Worm (Caenorhabditis elegans): ENCODE measurements around the gene ceh-31.

ceh-31 gene

ce11 chrX:3117204-3117603 is 47.0 kb upstream of the ceh-31 start:
- no peak for TF ChIP-seq unc-39 (tag; optimal IDR thresholded peaks at IDR 0.05)
- no peak for TF ChIP-seq F13H6.1 (tag; optimal IDR thresholded peaks at IDR 0.05)
- TF ChIP-seq sma-3 (GFP tag; optimal IDR thresholded peaks at IDR 0.05) = peak; percentile 65
- no peak for TF ChIP-seq ZK546.5 (tag; optimal IDR thresholded peaks at IDR 0.05)
- TF ChIP-seq nhr-129 (tag; optimal IDR thresholded peaks at IDR 0.05) = no peak
- TF ChIP-seq mbf-1 (tag; optimal IDR thresholded peaks at IDR 0.05) = no peak
- no peak for TF ChIP-seq unc-62 (GFP tag; optimal IDR thresholded peaks at IDR 0.05)
- no peak for TF ChIP-seq ceh-82 (tag; optimal IDR thresholded peaks at IDR 0.05)
- TF ChIP-seq lsy-2 (tag; optimal IDR thresholded peaks at IDR 0.05) = peak in 1 of 2 experiments; percentile 35
- TF ChIP-seq sem-4 (tag; optimal IDR thresholded peaks at IDR 0.05) = no peak
- no peak for TF ChIP-seq egl-27 (tag; optimal IDR thresholded peaks at IDR 0.05)
- TF ChIP-seq lin-13 (GFP tag; optimal IDR thresholded peaks at IDR 0.05) = no peak
- TF ChIP-seq Y55F3AM.14 (GFP tag; optimal IDR thresholded peaks at IDR 0.05) = no peak
- no peak for TF ChIP-seq lin-11 (tag; optimal IDR thresholded peaks at IDR 0.05)
- TF ChIP-seq blmp-1 (tag; optimal IDR thresholded peaks at IDR 0.05; ENCODE audit: insufficient read depth) = peak; percentile 58
- no peak for TF ChIP-seq nhr-11 (tag; optimal IDR thresholded peaks at IDR 0.05)
- no peak for TF ChIP-seq nhr-77 (tag; optimal IDR thresholded peaks at IDR 0.05)
- TF ChIP-seq ztf-4 (tag; optimal IDR thresholded peaks at IDR 0.05) = no peak
- TF ChIP-seq zag-1 (tag; optimal IDR thresholded peaks at IDR 0.05) = no peak
- TF ChIP-seq ztf-1 (GFP tag; conservative IDR thresholded peaks at IDR 0.05) = no peak
- no peak for TF ChIP-seq snpc-4 (tag; optimal IDR thresholded peaks at IDR 0.05)
- TF ChIP-seq aly-2 (tag; optimal IDR thresholded peaks at IDR 0.05) = no peak
- TF ChIP-seq nhr-10 (tag; optimal IDR thresholded peaks at IDR 0.05) = no peak
- TF ChIP-seq nhr-23 (tag; optimal IDR thresholded peaks at IDR 0.05) = no peak
- TF ChIP-seq nhr-25 (tag; optimal IDR thresholded peaks at IDR 0.05) = no peak
- no peak for TF ChIP-seq dmd-4 (tag; optimal IDR thresholded peaks at IDR 0.05)
- no peak for TF ChIP-seq nhr-6 (tag; optimal IDR thresholded peaks at IDR 0.05)
- peak; percentile 62 for TF ChIP-seq crh-2 (tag; optimal IDR thresholded peaks at IDR 0.05)
- TF ChIP-seq skn-1 (tag; optimal IDR thresholded peaks at IDR 0.05) = peak; percentile 53
- peak; percentile 33 for TF ChIP-seq gmeb-1 (tag; optimal IDR thresholded peaks at IDR 0.05)
- no peak for TF ChIP-seq mab-5 (tag; optimal IDR thresholded peaks at IDR 0.05)
- TF ChIP-seq nhr-21 (tag; optimal IDR thresholded peaks at IDR 0.05) = peak; percentile 49
- TF ChIP-seq sma-9 (GFP tag; optimal IDR thresholded peaks at IDR 0.05) = peak; percentile 27
- TF ChIP-seq sma-9 (tag; optimal IDR thresholded peaks at IDR 0.05) = no peak
- peak; percentile 30 for TF ChIP-seq fos-1 (tag; optimal IDR thresholded peaks at IDR 0.05)
- no peak for TF ChIP-seq mdl-1 (tag; optimal IDR thresholded peaks at IDR 0.05)
- no peak for TF ChIP-seq alr-1 (tag; optimal IDR thresholded peaks at IDR 0.05)
- no peak for TF ChIP-seq peb-1 (tag; optimal IDR thresholded peaks at IDR 0.05)

- TF ChIP-seq mdl-1 (tag; optimal IDR thresholded peaks at IDR 0.05) = peak in 1 of 2 experiments; percentile 6
- peak; percentile 51 for TF ChIP-seq F13H6.1 (tag; optimal IDR thresholded peaks at IDR 0.05)
- TF ChIP-seq nhr-129 (tag; optimal IDR thresholded peaks at IDR 0.05) = peak; percentile 65
- no peak for TF ChIP-seq elt-1 (tag; optimal IDR thresholded peaks at IDR 0.05)
- TF ChIP-seq ceh-82 (tag; optimal IDR thresholded peaks at IDR 0.05) = peak; percentile 16
- TF ChIP-seq elt-3 (tag; optimal IDR thresholded peaks at IDR 0.05) = no peak
- no peak for TF ChIP-seq nhr-21 (tag; optimal IDR thresholded peaks at IDR 0.05)
- TF ChIP-seq lsy-2 (tag; optimal IDR thresholded peaks at IDR 0.05) = peak in 1 of 2 experiments; percentile 46
- no peak for TF ChIP-seq nhr-77 (tag; optimal IDR thresholded peaks at IDR 0.05)
- no peak for TF ChIP-seq ztf-11 (tag; optimal IDR thresholded peaks at IDR 0.05)
- TF ChIP-seq sem-4 (tag; optimal IDR thresholded peaks at IDR 0.05) = peak; percentile 19
- TF ChIP-seq fos-1 (tag; optimal IDR thresholded peaks at IDR 0.05) = peak; percentile 21
- no peak for TF ChIP-seq blmp-1 (tag; optimal IDR thresholded peaks at IDR 0.05; ENCODE audit: insufficient read depth)
- TF ChIP-seq crh-2 (tag; optimal IDR thresholded peaks at IDR 0.05) = peak; percentile 23
- TF ChIP-seq ztf-4 (tag; optimal IDR thresholded peaks at IDR 0.05) = peak; percentile 28
- TF ChIP-seq unc-55 (GFP tag; optimal IDR thresholded peaks at IDR 0.05) = no peak
- peak; percentile 37 for TF ChIP-seq ama-1 (optimal IDR thresholded peaks at IDR 0.05)
- no peak for TF ChIP-seq lin-39 (tag; optimal IDR thresholded peaks at IDR 0.05)
- peak; percentile 68 for TF ChIP-seq lin-11 (tag; optimal IDR thresholded peaks at IDR 0.05)
- no peak for TF ChIP-seq unc-62 (GFP tag; optimal IDR thresholded peaks at IDR 0.05)
- TF ChIP-seq C34F6.9 (tag; optimal IDR thresholded peaks at IDR 0.05) = peak; percentile 50
- TF ChIP-seq lin-13 (GFP tag; optimal IDR thresholded peaks at IDR 0.05) = peak; percentile 35
- TF ChIP-seq zag-1 (tag; optimal IDR thresholded peaks at IDR 0.05) = peak; percentile 73
- TF ChIP-seq nhr-11 (tag; optimal IDR thresholded peaks at IDR 0.05) = no peak
These were observed 46.0 kb upstream of the ceh-31 start, which contains the start of gene mai-1 for ce11 chrX:3116033-3116876. Gene mai-1, minus strand, starts transcription at chrX:3116589.

Data from whole organism, L2 larva.